Fruit fly (Drosophila melanogaster): ENCODE measurements around the gene CG16743.

dm6 chr2L:11014018-11014611 lies 42.0 kb downstream of the CG16743 start:
- TF ChIP-seq EcR (GFP tag; optimal IDR thresholded peaks at IDR 0.05) (no peak), CG10348 (GFP tag; IDR thresholded peaks at IDR 0.05) (no peak), CG17806 (tag; optimal IDR thresholded peaks at IDR 0.05) (no peak)

Measured in whole organism, pupa.